Fruit fly (Drosophila melanogaster): ENCODE data around the gene CG16984.

DNA sequence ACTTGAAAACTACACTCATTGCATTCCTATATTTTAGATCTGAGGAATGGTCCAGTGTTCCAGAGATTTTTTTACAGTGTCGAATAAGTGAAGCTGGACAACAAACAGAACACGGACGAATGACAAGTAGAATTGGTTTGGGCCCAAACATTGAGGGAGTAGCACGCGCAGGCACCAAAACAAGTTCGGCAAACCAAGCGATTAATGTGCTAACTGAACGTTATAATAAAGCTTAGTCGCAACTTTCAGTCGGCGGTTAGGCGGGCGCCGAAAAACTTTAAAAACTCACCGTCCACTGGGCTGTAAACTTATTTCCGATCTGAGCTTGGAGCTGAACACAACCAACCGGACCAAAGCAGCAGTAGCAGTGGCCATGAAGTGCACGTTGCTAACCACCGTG lies 49.5 kb downstream of the CG16984 start, which contains the start of gene CG1143:
- TF ChIP-seq pan (optimal IDR thresholded peaks at IDR 0.05) = no peak
- no peak for TF ChIP-seq woc (GFP tag; optimal IDR thresholded peaks at IDR 0.05)
- TF ChIP-seq foxo (GFP tag; optimal IDR thresholded peaks at IDR 0.05) = no peak

Data from whole organism, wandering third instar larva.